Fruit fly (Drosophila melanogaster) whole organism, embryonic: ENCODE measurements around the gene Frmd5.

Source experiments
- CG10267 ChIP-seq: fragments of 200-800 bp; sonication (Bioruptor generic); optimal IDR thresholded peaks from 2 replicates; lab custom pipeline; 2018; ENCODE audit warnings: missing biosample characterization, mild to moderate bottlenecking, missing genetic modification characterization, moderate library complexity
- CG10654 ChIP-seq: fragments of 200-800 bp; sonication (Bioruptor generic); optimal IDR thresholded peaks from 2 replicates; lab custom pipeline; 2016; ENCODE audit warnings: missing biosample characterization, missing genetic modification characterization
- CG12942 ChIP-seq: fragments of 200-800 bp; sonication (Bioruptor generic); optimal IDR thresholded peaks from 3 replicates; lab custom pipeline; 2016; ENCODE audit warnings: missing biosample characterization, missing genetic modification characterization
- CG13624 ChIP-seq: fragments of 200-800 bp; sonication (Bioruptor generic); optimal IDR thresholded peaks from 2 replicates; lab custom pipeline; 2016; ENCODE audit warnings: missing biosample characterization, missing genetic modification characterization
- CG14050 ChIP-seq: fragments of 200-800 bp; sonication (Bioruptor generic); IDR thresholded peaks from 3 replicates; pipeline ENCODE4 v1.3.6; 2022; ENCODE audit warnings: missing biosample characterization, missing genetic modification characterization
- CG15696 ChIP-seq: fragments of 200-800 bp; sonication (Bioruptor generic); optimal IDR thresholded peaks from 2 replicates; lab custom pipeline; 2019; ENCODE audit warnings: missing biosample characterization, mild to moderate bottlenecking, missing genetic modification characterization, moderate library complexity
- CG16815 ChIP-seq: fragments of 200-800 bp; sonication (Bioruptor generic); optimal IDR thresholded peaks from 3 replicates; lab custom pipeline; 2017; ENCODE audit warnings: missing biosample characterization, mild to moderate bottlenecking, missing genetic modification characterization
- CG2116 ChIP-seq: fragments of 200-800 bp; sonication (Bioruptor generic); optimal IDR thresholded peaks from 3 replicates; lab custom pipeline; 2018; ENCODE audit warnings: missing biosample characterization, mild to moderate bottlenecking, missing genetic modification characterization
- CG34422 ChIP-seq: fragments of 200-800 bp; sonication (Bioruptor generic); IDR thresholded peaks from 3 replicates; pipeline ENCODE4 v1.3.6; 2022; ENCODE audit warnings: missing biosample characterization, missing genetic modification characterization
- CG4730 ChIP-seq: fragments of 200-800 bp; sonication (Bioruptor generic); IDR thresholded peaks from 2 replicates; pipeline ENCODE4 v1.3.6; 2022; ENCODE audit warnings: missing biosample characterization, missing genetic modification characterization
- CG5245 ChIP-seq: fragments of 200-800 bp; sonication (Bioruptor generic); optimal IDR thresholded peaks from 3 replicates; lab custom pipeline; 2016; ENCODE audit warnings: missing biosample characterization, missing genetic modification characterization
- CG6254 ChIP-seq: fragments of 200-800 bp; sonication (Bioruptor generic); optimal IDR thresholded peaks from 3 replicates; lab custom pipeline; 2017; ENCODE audit warnings: mild to moderate bottlenecking, missing biosample characterization, missing genetic modification reagents, missing genetic modification characterization
- CG7372 ChIP-seq: fragments of 200-800 bp; sonication (Bioruptor generic); IDR thresholded peaks from 2 replicates; pipeline ENCODE4 v1.3.6; 2022; ENCODE audit warnings: missing biosample characterization, missing genetic modification characterization
- CG8765 ChIP-seq: fragments of 200-800 bp; sonication (Bioruptor generic); IDR thresholded peaks from 2 replicates; pipeline ENCODE4 v1.3.6; 2022; ENCODE audit warnings: missing biosample characterization, missing genetic modification characterization
- Dbx ChIP-seq: fragments of 200-800 bp; sonication (Bioruptor generic); IDR thresholded peaks from 3 replicates; pipeline ENCODE4 v1.3.6; 2022; ENCODE audit warnings: missing biosample characterization, missing genetic modification characterization
- Hmx ChIP-seq: fragments of 200-800 bp; sonication (Bioruptor generic); optimal IDR thresholded peaks from 2 replicates; lab custom pipeline; 2016; ENCODE audit warnings: missing biosample characterization, missing genetic modification characterization
- Hr3 ChIP-seq: fragments of 200-800 bp; sonication (Bioruptor generic); optimal IDR thresholded peaks from 3 replicates; lab custom pipeline; 2016; ENCODE audit warnings: missing biosample characterization, missing genetic modification characterization
- Hr51 ChIP-seq, 2 experiments: fragments of 200-800 bp; sonication (Bioruptor generic); optimal IDR thresholded peaks; 2 replicates in 1 of 2; 3 replicates in 1 of 2; lab custom pipeline; 2016 to 2018; ENCODE audit warnings: missing biosample characterization in 2 of 2, missing genetic modification characterization in 2 of 2, mild to moderate bottlenecking in 1 of 2, moderate library complexity in 1 of 2
- Med ChIP-seq: fragments of 200-800 bp; sonication (Bioruptor generic); peaks from one replicate; lab custom pipeline; 2016; ENCODE audit warnings: missing biosample characterization, missing genetic modification characterization, mild to moderate bottlenecking, inconsistent platforms, moderate library complexity
- NFAT ChIP-seq: fragments of 200-800 bp; sonication (Bioruptor generic); IDR thresholded peaks from 2 replicates; pipeline ENCODE4 v1.3.6; 2022; ENCODE audit warnings: missing biosample characterization, missing genetic modification characterization
- Ptx1 ChIP-seq: fragments of 200-800 bp; sonication (Bioruptor generic); IDR thresholded peaks from 2 replicates; pipeline ENCODE4 v1.3.6; 2022; ENCODE audit warnings: missing biosample characterization, missing genetic modification characterization
- Scr ChIP-seq: fragments of 200-800 bp; sonication (Bioruptor generic); IDR thresholded peaks from 2 replicates; pipeline ENCODE4 v1.3.6; 2022; ENCODE audit warnings: missing biosample characterization, missing genetic modification characterization; ENCODE audit not compliant: partially characterized antibody
- Usf ChIP-seq: fragments of 200-800 bp; sonication (Bioruptor generic); optimal IDR thresholded peaks from 2 replicates; lab custom pipeline; 2017; ENCODE audit warnings: missing genotype, missing biosample characterization, missing genetic modification characterization
- bsh ChIP-seq, 2 experiments: fragments of 200-800 bp; sonication (Bioruptor generic); optimal IDR thresholded peaks; 2 replicates each; lab custom pipeline; 2017 to 2018; ENCODE audit warnings: mild to moderate bottlenecking in 2 of 2, missing biosample characterization in 2 of 2, missing genetic modification characterization in 2 of 2, moderate library complexity in 1 of 2
- cg ChIP-seq: fragments of 200-800 bp; sonication (Bioruptor generic); optimal IDR thresholded peaks from 3 replicates; lab custom pipeline; 2019; ENCODE audit warnings: missing biosample characterization, mild to moderate bottlenecking, missing genetic modification characterization, moderate library complexity
- chm ChIP-seq: fragments of 200-800 bp; sonication (Bioruptor generic); IDR thresholded peaks from 2 replicates; pipeline ENCODE4 v1.3.6; 2022; ENCODE audit warnings: missing biosample characterization, missing genetic modification characterization
- crol ChIP-seq: fragments of 200-800 bp; sonication (Bioruptor generic); IDR thresholded peaks from 2 replicates; pipeline ENCODE4 v1.3.6; 2022; ENCODE audit warnings: missing biosample characterization, missing genetic modification characterization
- cwo ChIP-seq: fragments of 200-800 bp; sonication (Bioruptor generic); optimal IDR thresholded peaks from 3 replicates; lab custom pipeline; 2017; ENCODE audit warnings: missing biosample characterization, missing genetic modification characterization, mild to moderate bottlenecking, moderate library complexity, missing genetic modification reagents
- dan ChIP-seq: fragments of 200-800 bp; sonication (Bioruptor generic); IDR thresholded peaks from 2 replicates; pipeline ENCODE4 v1.3.6; 2022; ENCODE audit warnings: missing biosample characterization, missing genetic modification characterization
- fd64A ChIP-seq: fragments of 200-800 bp; sonication (Bioruptor generic); optimal IDR thresholded peaks from 3 replicates; lab custom pipeline; 2018; ENCODE audit warnings: missing biosample characterization, mild to moderate bottlenecking, missing genetic modification characterization
- hb ChIP-seq: fragments of 200-800 bp; sonication (Bioruptor generic); IDR thresholded peaks from 3 replicates; pipeline ENCODE4 v1.3.6; 2022; ENCODE audit warnings: missing biosample characterization, missing genetic modification characterization; ENCODE audit not compliant: partially characterized antibody
- hbn ChIP-seq: fragments of 200-800 bp; sonication (Bioruptor generic); IDR thresholded peaks from 2 replicates; pipeline ENCODE4 v1.3.6; 2022; ENCODE audit warnings: missing biosample characterization, missing genetic modification characterization; ENCODE audit not compliant: partially characterized antibody
- hkb ChIP-seq, 2 experiments: fragments of 200-800 bp in 1 of 2; fragments of >200 bp in 1 of 2; sonication (Bioruptor generic) in 1 of 2; IDR thresholded peaks in 1 of 2; optimal IDR thresholded peaks in 1 of 2; 2 replicates each; pipeline versions ENCODE4 v1.3.6 to Lab custom; 2017 to 2022; ENCODE audit warnings: missing biosample characterization in 1 of 2, missing genetic modification characterization in 1 of 2
- kay ChIP-seq: fragments of 200-800 bp; sonication (Bioruptor generic); optimal IDR thresholded peaks from 2 replicates; lab custom pipeline; 2016; ENCODE audit warnings: missing biosample characterization, missing genetic modification characterization
- klu ChIP-seq: fragments of 200-800 bp; sonication (Bioruptor generic); IDR thresholded peaks from 2 replicates; pipeline ENCODE4 v1.3.6; 2022; ENCODE audit warnings: missing biosample characterization, missing genetic modification characterization
- nerfin-1 ChIP-seq: fragments of 200-800 bp; sonication (Bioruptor generic); optimal IDR thresholded peaks from 3 replicates; lab custom pipeline; 2019; ENCODE audit warnings: missing biosample characterization, mild to moderate bottlenecking, missing genetic modification characterization, moderate library complexity
- oc ChIP-seq: fragments of 200-800 bp; sonication (Bioruptor generic); optimal IDR thresholded peaks from 2 replicates; lab custom pipeline; 2018; ENCODE audit warnings: missing biosample characterization, mild to moderate bottlenecking, missing genetic modification characterization, moderate library complexity
- odd ChIP-seq: fragments of 200-800 bp; sonication (Bioruptor generic); optimal IDR thresholded peaks from 2 replicates; lab custom pipeline; 2017; ENCODE audit warnings: missing biosample characterization, mild to moderate bottlenecking, missing genetic modification characterization
- prd ChIP-seq, 3 experiments: fragments of >200 bp in 2 of 3; fragments of 200-800 bp in 1 of 3; sonication (Bioruptor generic) in 1 of 3; optimal IDR thresholded peaks in 2 of 3; IDR thresholded peaks in 1 of 3; 2 replicates in 2 of 3; 3 replicates in 1 of 3; pipeline versions ENCODE4 v1.3.6 to Lab custom; 2017 to 2022; ENCODE audit warnings: missing biosample characterization in 1 of 3, missing genetic modification characterization in 1 of 3
- sc ChIP-seq, 3 experiments: fragments of >200 bp in 2 of 3; fragments of 200-800 bp in 1 of 3; sonication (Bioruptor generic) in 1 of 3; optimal IDR thresholded peaks; 2 replicates in 2 of 3; 3 replicates in 1 of 3; lab custom pipeline; 2017; ENCODE audit warnings: mild to moderate bottlenecking in 1 of 3, missing biosample characterization in 1 of 3, missing genetic modification characterization in 1 of 3, missing genetic modification reagents in 1 of 3
- stwl ChIP-seq: fragments of 200-800 bp; sonication (Bioruptor generic); optimal IDR thresholded peaks from 3 replicates; lab custom pipeline; 2018; ENCODE audit warnings: missing biosample characterization, mild to moderate bottlenecking, missing genetic modification characterization, moderate library complexity
- sug ChIP-seq: fragments of 200-800 bp; optimal IDR thresholded peaks from 2 replicates; lab custom pipeline; 2019; ENCODE audit warnings: missing biosample characterization, mild to moderate bottlenecking, missing genetic modification characterization, moderate library complexity
- tio ChIP-seq: fragments of 200-800 bp; sonication (Bioruptor generic); optimal IDR thresholded peaks from 2 replicates; lab custom pipeline; 2017; ENCODE audit warnings: missing biosample characterization, missing genetic modification characterization, inconsistent platforms
- wdn ChIP-seq: fragments of 200-800 bp; sonication (Bioruptor generic); IDR thresholded peaks from 2 replicates; pipeline ENCODE4 v1.3.6; 2022; ENCODE audit warnings: missing biosample characterization, missing genetic modification characterization
- wor ChIP-seq: fragments of 200-800 bp; sonication (Bioruptor generic); IDR thresholded peaks from 2 replicates; pipeline ENCODE4 v1.3.6; 2022; ENCODE audit warnings: missing biosample characterization, missing genetic modification characterization

Gene Frmd5

dm6 chr2L:10373605-10374269 lies 29.5 kb downstream of the Frmd5 start, which contains the start of gene rho-5 (continued):
- TF ChIP-seq sc (optimal IDR thresholded peaks at IDR 0.05; lab: Kevin White, UChicago) = no peak
- TF ChIP-seq sc (GFP tag; optimal IDR thresholded peaks at IDR 0.05; lab: Kevin White, UChicago) = no peak
- no peak for TF ChIP-seq Hmx (GFP tag; lab: Kevin White, UChicago)
- no peak for TF ChIP-seq stwl (tag; lab: Kevin White, UChicago)
- no peak for TF ChIP-seq Hr3 (GFP tag; lab: Kevin White, UChicago)
- no peak for TF ChIP-seq crol
- no peak for TF ChIP-seq CG8765 (GFP tag; lab: Robert Waterston, UW)
- no peak for TF ChIP-seq Scr (GFP tag; lab: Robert Waterston, UW)
- TF ChIP-seq tio (GFP tag; lab: Kevin White, UChicago) = no peak
- TF ChIP-seq CG15696 = no peak
- TF ChIP-seq kay (GFP tag; lab: Kevin White, UChicago) = no peak
- TF ChIP-seq Med (GFP tag; lab: Kevin White, UChicago) = no peak

- TF ChIP-seq CG12942 (peak; percentile 38), CG4730 (GFP tag; lab: Robert Waterston, UW) (peak; percentile 36; the same call in 1 of the 2 replicates), bsh (GFP tag; optimal IDR thresholded peaks at IDR 0.05; lab: Kevin White, UChicago) (peak in 1 of 2 experiments; percentile 83), CG10267 (tag; lab: Kevin White, UChicago) (peak; percentile 84), CG5245 (GFP tag; lab: Kevin White, UChicago) (no peak), CG13624 (GFP tag; lab: Kevin White, UChicago) (no peak), NFAT (no peak), fd64A (no peak), Dbx (GFP tag; lab: Robert Waterston, UW) (peak; percentile 65; the same call in 2 of the 3 replicates), prd (optimal IDR thresholded peaks at IDR 0.05; lab: Kevin White, UChicago) (no peak), prd (GFP tag; IDR thresholded peaks at IDR 0.05; lab: Robert Waterston, UW) (peak; percentile 27; the same call in 1 of the 3 replicates), chm (GFP tag; lab: Robert Waterston, UW) (no peak; the same call in 1 of the 2 replicates), cg (GFP tag; lab: Kevin White, UChicago) (no peak), wdn (GFP tag; lab: Robert Waterston, UW) (no peak), CG14050 (GFP tag; lab: Robert Waterston, UW) (no peak; the same call in 2 of the 3 replicates), klu (GFP tag; lab: Robert Waterston, UW) (no peak), CG16815 (no peak), hkb (optimal IDR thresholded peaks at IDR 0.05; lab: Kevin White, UChicago) (no peak), hkb (GFP tag; IDR thresholded peaks at IDR 0.05; lab: Robert Waterston, UW) (peak; percentile 78), Hr51 (GFP tag; optimal IDR thresholded peaks at IDR 0.05; lab: Kevin White, UChicago) (peak in 1 of 2 experiments; percentile 87), CG6254 (GFP tag; lab: Kevin White, UChicago) (peak; percentile 38), Ptx1 (GFP tag; lab: Robert Waterston, UW) (peak; percentile 65), oc (tag; lab: Kevin White, UChicago) (no peak), CG10654 (GFP tag; lab: Kevin White, UChicago) (peak; percentile 29), odd (GFP tag; lab: Kevin White, UChicago) (peak; percentile 53), hb (no peak), wor (GFP tag; lab: Robert Waterston, UW) (no peak), CG34422 (GFP tag; lab: Robert Waterston, UW) (peak; percentile 87; the same call in 2 of the 3 replicates), dan (no peak), CG7372 (GFP tag; lab: Robert Waterston, UW) (peak; percentile 53), nerfin-1 (tag; lab: Kevin White, UChicago) (peak; percentile 76), hbn (GFP tag; lab: Robert Waterston, UW) (no peak), sug (tag; lab: Kevin White, UChicago) (peak; percentile 79), Usf (no peak), cwo (GFP tag; lab: Kevin White, UChicago) (peak; percentile 62), CG2116 (GFP tag; lab: Kevin White, UChicago) (peak; percentile 55)
Observed at dm6 chr2L:10375464-10376236, 31.4 kb downstream of the Frmd5 start, which contains the start of the genes CG33303 and dpr19. CG33303 (minus strand) TSS chr2L:10375757. dpr19 (plus strand) TSS chr2L:10376168.
